Fruit fly (Drosophila melanogaster) whole organism, embryonic: ENCODE measurements around the gene Orct2.

ENCODE experiments used
- CG12219 ChIP-seq: fragments of 200-800 bp; sonication (Bioruptor generic); optimal IDR thresholded peaks from 3 replicates; lab custom pipeline; 2018; ENCODE audit warnings: missing biosample characterization, mild to moderate bottlenecking, missing genetic modification characterization
- CG1602 ChIP-seq: fragments of 200-800 bp; sonication (Bioruptor generic); optimal IDR thresholded peaks from 3 replicates; lab custom pipeline; 2016; ENCODE audit warnings: missing biosample characterization, missing genetic modification characterization
- CG1647 ChIP-seq: fragments of 200-800 bp; sonication (Bioruptor generic); optimal IDR thresholded peaks from 3 replicates; lab custom pipeline; 2016; ENCODE audit warnings: missing biosample characterization, missing genetic modification characterization
- CG17328 ChIP-seq: fragments of 200-800 bp; sonication (Bioruptor generic); IDR thresholded peaks from 2 replicates; pipeline ENCODE4 v1.3.6; 2022; ENCODE audit warnings: missing biosample characterization, missing genetic modification characterization
- CG8089 ChIP-seq: fragments of 200-800 bp; sonication (Bioruptor generic); optimal IDR thresholded peaks from 3 replicates; lab custom pipeline; 2016; ENCODE audit warnings: missing biosample characterization, missing genetic modification characterization
- Ets97D ChIP-seq: fragments of 200-800 bp; sonication (Bioruptor generic); optimal IDR thresholded peaks from 3 replicates; lab custom pipeline; 2016; ENCODE audit warnings: missing biosample characterization, missing genetic modification characterization
- H2.0 ChIP-seq: fragments of 200-800 bp; sonication (Bioruptor generic); IDR thresholded peaks from 2 replicates; pipeline ENCODE4 v1.3.6; 2022; ENCODE audit warnings: missing biosample characterization, missing genetic modification characterization
- HLH4C ChIP-seq: fragments of 200-800 bp; sonication (Bioruptor generic); IDR thresholded peaks from 3 replicates; pipeline ENCODE4 v1.3.6; 2022; ENCODE audit warnings: missing biosample characterization, missing genetic modification characterization; ENCODE audit not compliant: partially characterized antibody
- HLH54F ChIP-seq: fragments of 200-800 bp; sonication (Bioruptor generic); optimal IDR thresholded peaks from 3 replicates; lab custom pipeline; 2016; ENCODE audit warnings: missing biosample characterization, missing genetic modification characterization
- NFAT ChIP-seq: fragments of 200-800 bp; sonication (Bioruptor generic); IDR thresholded peaks from 2 replicates; pipeline ENCODE4 v1.3.6; 2022; ENCODE audit warnings: missing biosample characterization, missing genetic modification characterization
- Tbp ChIP-seq: fragments of >200 bp; optimal IDR thresholded peaks from 2 replicates; lab custom pipeline; 2018; ENCODE audit warnings: missing biosample characterization, missing genetic modification characterization
- dati ChIP-seq: fragments of 200-800 bp; sonication (Bioruptor generic); IDR thresholded peaks from 2 replicates; pipeline ENCODE4 v1.3.6; 2022; ENCODE audit warnings: missing biosample characterization, missing genetic modification characterization
- fd64A ChIP-seq: fragments of 200-800 bp; sonication (Bioruptor generic); optimal IDR thresholded peaks from 3 replicates; lab custom pipeline; 2018; ENCODE audit warnings: missing biosample characterization, mild to moderate bottlenecking, missing genetic modification characterization
- gfzf ChIP-seq: fragments of 200-800 bp; sonication (Bioruptor generic); optimal IDR thresholded peaks from 2 replicates; lab custom pipeline; 2016; ENCODE audit warnings: missing biosample characterization, mild to moderate bottlenecking, missing genetic modification characterization, moderate library complexity
- hbn ChIP-seq: fragments of 200-800 bp; sonication (Bioruptor generic); IDR thresholded peaks from 2 replicates; pipeline ENCODE4 v1.3.6; 2022; ENCODE audit warnings: missing biosample characterization, missing genetic modification characterization; ENCODE audit not compliant: partially characterized antibody
- hth ChIP-seq: fragments of >200 bp; optimal IDR thresholded peaks from 2 replicates; lab custom pipeline; 2017; ENCODE audit warnings: inconsistent platforms
- inv ChIP-seq: fragments of 200-800 bp; sonication (Bioruptor generic); IDR thresholded peaks from 2 replicates; pipeline ENCODE4 v1.3.6; 2022; ENCODE audit warnings: missing biosample characterization, missing genetic modification characterization; ENCODE audit not compliant: partially characterized antibody
- nom ChIP-seq: fragments of 200-800 bp; sonication (Bioruptor generic); optimal IDR thresholded peaks from 2 replicates; lab custom pipeline; 2017; ENCODE audit warnings: missing biosample characterization, missing genetic modification characterization, mild to moderate bottlenecking, moderate library complexity, missing genetic modification reagents
- schlank ChIP-seq: fragments of 200-800 bp; sonication (Bioruptor generic); optimal IDR thresholded peaks from 2 replicates; lab custom pipeline; 2018; ENCODE audit warnings: missing biosample characterization, mild to moderate bottlenecking, missing genetic modification characterization
- slp2 ChIP-seq: fragments of 200-800 bp; sonication (Bioruptor generic); optimal IDR thresholded peaks from 2 replicates; lab custom pipeline; 2016; ENCODE audit warnings: missing biosample characterization, missing genetic modification characterization
- trem ChIP-seq: fragments of 200-800 bp; optimal IDR thresholded peaks from 3 replicates; lab custom pipeline; 2019; ENCODE audit warnings: missing biosample characterization, mild to moderate bottlenecking, missing genetic modification characterization, moderate library complexity

Gene Orct2

dm6 chr3R:24320342-24320711 is 47.5 kb downstream of the Orct2 start (continued):
- TF ChIP-seq trem (tag; lab: Kevin White, UChicago): peak; percentile 14
- no peak for TF ChIP-seq CG1602 (GFP tag; lab: Kevin White, UChicago)
- no peak for TF ChIP-seq HLH54F (GFP tag; lab: Kevin White, UChicago)
- TF ChIP-seq slp2: no peak
- no peak for TF ChIP-seq hth (lab: Kevin White, UChicago)
- TF ChIP-seq CG1647 (GFP tag; lab: Kevin White, UChicago): no peak
- TF ChIP-seq gfzf (GFP tag; lab: Kevin White, UChicago): peak; percentile 13
- TF ChIP-seq HLH4C (GFP tag; lab: Robert Waterston, UW): peak; percentile 66
- TF ChIP-seq schlank (tag; lab: Kevin White, UChicago): no peak
- TF ChIP-seq dati: no peak
- TF ChIP-seq NFAT (GFP tag; lab: Robert Waterston, UW): no peak
- no peak for TF ChIP-seq Tbp
- TF ChIP-seq CG8089: no peak
- no peak for TF ChIP-seq fd64A (GFP tag; lab: Kevin White, UChicago)
- no peak for TF ChIP-seq CG17328 (GFP tag; lab: Robert Waterston, UW)
- TF ChIP-seq inv (GFP tag; lab: Robert Waterston, UW): peak; percentile 52; the same call in 1 of the 2 replicates
- peak; percentile 37 for TF ChIP-seq Ets97D (GFP tag; lab: Kevin White, UChicago)
- TF ChIP-seq nom (GFP tag; lab: Kevin White, UChicago): no peak
- no peak for TF ChIP-seq CG12219 (GFP tag; lab: Kevin White, UChicago)
- TF ChIP-seq H2.0 (GFP tag; lab: Robert Waterston, UW): no peak
- peak; percentile 50; the same call in 1 of the 2 replicates for TF ChIP-seq hbn (GFP tag; lab: Robert Waterston, UW)
- TF ChIP-seq, all 482 proteins: peak for 84
